Fruit fly (Drosophila melanogaster): ENCODE data around the gene CG43246.

DNA sequence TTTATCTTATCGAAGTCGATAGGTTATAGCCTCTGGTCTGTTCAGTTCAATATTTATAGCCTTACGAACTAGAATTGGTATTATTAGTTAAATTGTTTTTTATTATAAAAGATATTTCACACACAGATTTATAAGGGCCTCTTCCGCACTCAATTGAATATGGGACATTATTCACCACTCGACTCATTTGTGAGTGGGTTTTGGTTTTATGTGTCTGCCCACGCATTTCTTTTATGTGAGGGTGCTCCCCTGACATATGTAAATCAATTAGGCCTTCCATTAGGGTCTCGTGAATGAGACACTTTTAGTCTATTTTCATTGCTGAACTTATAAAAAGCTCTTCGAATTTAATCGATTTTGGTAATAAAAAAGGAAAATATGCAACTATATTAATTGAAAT is 15.2 kb downstream of the CG43246 start:
- no peak for TF ChIP-seq h (GFP tag; optimal IDR thresholded peaks at IDR 0.05)
- TF ChIP-seq CG9705 (GFP tag; optimal IDR thresholded peaks at IDR 0.05): no peak
- no peak for TF ChIP-seq Jra (GFP tag; optimal IDR thresholded peaks at IDR 0.05)
- no peak for TF ChIP-seq OdsH (GFP tag; optimal IDR thresholded peaks at IDR 0.05)
- TF ChIP-seq foxo (GFP tag; optimal IDR thresholded peaks at IDR 0.05): no peak

All from whole organism, wandering third instar larva.